Worm (Caenorhabditis elegans): ENCODE data around the gene F40F8.12.

ce11 chrII:11140140-11140539 is 10.5 kb downstream of the F40F8.12 start, which contains the start of gene F40F8.4:
- no peak for TF ChIP-seq unc-62 (GFP tag; optimal IDR thresholded peaks at IDR 0.05)
- no peak for TF ChIP-seq snpc-4 (tag; optimal IDR thresholded peaks at IDR 0.05)
- TF ChIP-seq ama-1 (optimal IDR thresholded peaks at IDR 0.05) = no peak
- no peak for TF ChIP-seq ztf-11 (tag; optimal IDR thresholded peaks at IDR 0.05)
- no peak for TF ChIP-seq nhr-237 (tag; optimal IDR thresholded peaks at IDR 0.05)
- TF ChIP-seq tbx-2 (tag; optimal IDR thresholded peaks at IDR 0.05) = no peak
- no peak for TF ChIP-seq ztf-4 (tag; optimal IDR thresholded peaks at IDR 0.05)
- TF ChIP-seq elt-3 (tag; optimal IDR thresholded peaks at IDR 0.05) = no peak
- no peak for TF ChIP-seq fkh-10 (GFP tag; optimal IDR thresholded peaks at IDR 0.05)

All from whole organism, L3 larva.